Worm (Caenorhabditis elegans) whole organism, young adult: ENCODE data around the gene hsp-43.

Experiments
- F49E8.2 ChIP-seq: sonication (generic microtip); optimal IDR thresholded peaks from 3 replicates; lab custom pipeline; 2017; ENCODE audit warnings: missing genetic modification characterization, mild to moderate bottlenecking, missing compliant biosample characterization, antibody characterized with exemption, moderate library complexity; ENCODE audit not compliant: insufficient read depth
- attf-5 ChIP-seq: fragments of 200-800 bp; sonication (Bioruptor generic); optimal IDR thresholded peaks from 2 replicates; lab custom pipeline; 2018; ENCODE audit warnings: mild to moderate bottlenecking, missing genetic modification characterization, missing compliant biosample characterization
- attf-6 ChIP-seq: fragments of 200-800 bp; sonication (Bioruptor generic); IDR thresholded peaks from 2 replicates; pipeline ENCODE4 v1.3.6; 2022; ENCODE audit warnings: missing genetic modification reagents, missing genetic modification characterization, missing compliant biosample characterization
- ceh-27 ChIP-seq: fragments of 200-800 bp; sonication (Bioruptor generic); optimal IDR thresholded peaks from 2 replicates; lab custom pipeline; 2018; ENCODE audit warnings: mild to moderate bottlenecking, missing genetic modification characterization, moderate library complexity, missing compliant biosample characterization
- egl-44 ChIP-seq: fragments of 200-800 bp; sonication (Bioruptor generic); IDR thresholded peaks from 2 replicates; pipeline ENCODE4 v1.3.6; 2022; ENCODE audit warnings: missing genetic modification reagents, missing genetic modification characterization, missing compliant biosample characterization
- madf-8 ChIP-seq: fragments of 200-800 bp; sonication (Bioruptor generic); conservative IDR thresholded peaks from 2 replicates; pipeline ENCODE4 v1.3.6; 2022; ENCODE audit warnings: missing genetic modification reagents, missing genetic modification characterization, missing compliant biosample characterization
- mcd-1 ChIP-seq: fragments of 200-800 bp; sonication (Bioruptor generic); IDR thresholded peaks from 2 replicates; pipeline ENCODE4 v1.3.6; 2022; ENCODE audit warnings: missing genetic modification reagents, missing genetic modification characterization, missing compliant biosample characterization
- mes-4 ChIP-seq: sonication (generic microtip); optimal IDR thresholded peaks from 2 replicates; lab custom pipeline; 2016; ENCODE audit warnings: missing genotype, missing genetic modification characterization, missing compliant biosample characterization
- nfya-1 ChIP-seq: sonication (generic microtip); optimal IDR thresholded peaks from 2 replicates; lab custom pipeline; 2017; ENCODE audit warnings: antibody characterized with exemption, missing compliant biosample characterization, missing genetic modification characterization, borderline replicate concordance; ENCODE audit not compliant: insufficient read depth
- pha-4 ChIP-seq: fragments of 150-350 bp; sonication (generic microtip); optimal IDR thresholded peaks from 2 replicates; lab custom pipeline; 2014; ENCODE audit warnings: missing biosample characterization, missing genetic modification reagents, missing genetic modification characterization
- snpc-1.3 ChIP-seq: sonication (generic microtip); optimal IDR thresholded peaks from 2 replicates; lab custom pipeline; 2017; ENCODE audit warnings: missing genetic modification characterization, mild to moderate bottlenecking, missing compliant biosample characterization, antibody characterized with exemption, moderate library complexity, missing genotype, missing genetic modification reagents; ENCODE audit not compliant: insufficient read depth
- snpc-4 ChIP-seq, 5 experiments: fragments of 150-350 bp in 1 of 5; sonication (generic microtip) in 4 of 5; optimal IDR thresholded peaks; 2 replicates each; lab custom pipeline; 2014 to 2018; ENCODE audit warnings: missing genetic modification characterization in 5 of 5, missing biosample characterization in 3 of 5, antibody characterized with exemption in 2 of 5, mild to moderate bottlenecking in 2 of 5, missing compliant biosample characterization in 2 of 5, missing genotype in 2 of 5, moderate library complexity in 2 of 5, missing genetic modification reagents in 1 of 5
- unc-130 ChIP-seq: sonication (generic microtip); optimal IDR thresholded peaks from 2 replicates; lab custom pipeline; 2016; ENCODE audit warnings: missing genetic modification reagents, missing genetic modification characterization, missing compliant biosample characterization
- unc-62 ChIP-seq: fragments of 150-350 bp; optimal IDR thresholded peaks from 2 replicates; lab custom pipeline; 2014; ENCODE audit warnings: missing biosample characterization, missing genetic modification reagents, missing genetic modification characterization

ce11 chrX:6266739-6267138 is 31.4 kb upstream of the hsp-43 start, which contains the start of gene W05H9.2:
- TF ChIP-seq attf-6 (GFP tag; lab: Robert Waterston, UW), result no peak
- no peak for TF ChIP-seq egl-44 (GFP tag; lab: Robert Waterston, UW)
- no peak for TF ChIP-seq snpc-4 (GFP tag; optimal IDR thresholded peaks at IDR 0.05; lab: Kevin White, UChicago)
- no peak for TF ChIP-seq snpc-4 (tag; optimal IDR thresholded peaks at IDR 0.05; lab: Kevin White, UChicago)
- TF ChIP-seq unc-62 (GFP tag; lab: Kevin White, UChicago), result no peak
- TF ChIP-seq pha-4 (tag; lab: Kevin White, UChicago), result no peak
- no peak for TF ChIP-seq attf-5 (GFP tag; lab: Kevin White, UChicago)
- TF ChIP-seq mes-4 (tag; lab: Kevin White, UChicago), result no peak
- TF ChIP-seq mcd-1, result no peak
- TF ChIP-seq madf-8 (GFP tag; lab: Robert Waterston, UW), result no peak
- no peak for TF ChIP-seq nfya-1 (tag; lab: Kevin White, UChicago)
- no peak for TF ChIP-seq unc-130 (GFP tag; lab: Kevin White, UChicago)
- no peak for TF ChIP-seq snpc-1.3 (tag; lab: Kevin White, UChicago)
- TF ChIP-seq F49E8.2 (tag; lab: Kevin White, UChicago), result no peak
- no peak for TF ChIP-seq ceh-27 (GFP tag; lab: Kevin White, UChicago)
